Worm (Caenorhabditis elegans) whole organism, young adult: ENCODE results near the gene bas-1.

Experiments used
- B0261.1 ChIP-seq: sonication (generic microtip); optimal IDR thresholded peaks from 2 replicates; lab custom pipeline; 2016; ENCODE audit warnings: mild to moderate bottlenecking, missing genetic modification characterization, moderate library complexity, missing compliant biosample characterization
- C06A6.2 ChIP-seq: fragments of 200-800 bp; sonication (Bioruptor generic); conservative IDR thresholded peaks from 2 replicates; pipeline ENCODE4 v1.3.6; 2022; ENCODE audit warnings: missing genetic modification characterization, missing compliant biosample characterization
- C17E4.6 ChIP-seq: fragments of 200-800 bp; sonication (Bioruptor generic); IDR thresholded peaks from 2 replicates; pipeline ENCODE4 v1.3.6; 2022; ENCODE audit warnings: missing genetic modification reagents, missing genetic modification characterization, missing compliant biosample characterization
- F49E8.2 ChIP-seq: sonication (generic microtip); optimal IDR thresholded peaks from 3 replicates; lab custom pipeline; 2017; ENCODE audit warnings: missing genetic modification characterization, mild to moderate bottlenecking, missing compliant biosample characterization, antibody characterized with exemption, moderate library complexity; ENCODE audit not compliant: insufficient read depth
- K11D2.4 ChIP-seq: fragments of 200-800 bp; sonication (Bioruptor generic); IDR thresholded peaks from 2 replicates; pipeline ENCODE4 v1.3.6; 2022; ENCODE audit warnings: missing genetic modification reagents, missing genetic modification characterization, missing compliant biosample characterization
- T26A5.8 ChIP-seq: sonication (generic microtip); optimal IDR thresholded peaks from 2 replicates; lab custom pipeline; 2016; ENCODE audit warnings: missing genetic modification characterization, missing compliant biosample characterization
- Y79H2A.3 ChIP-seq: fragments of 200-800 bp; sonication (Bioruptor generic); conservative IDR thresholded peaks from 2 replicates; pipeline ENCODE4 v1.3.6; 2022; ENCODE audit warnings: missing genetic modification reagents, missing genetic modification characterization, missing compliant biosample characterization
- Y95B8A.8 ChIP-seq: fragments of 200-800 bp; sonication (Bioruptor generic); IDR thresholded peaks from 2 replicates; pipeline ENCODE4 v1.3.6; 2022; ENCODE audit warnings: missing genetic modification reagents, missing genetic modification characterization, missing compliant biosample characterization
- akir-1 ChIP-seq: fragments of 200-800 bp; sonication (Bioruptor generic); optimal IDR thresholded peaks from 2 replicates; lab custom pipeline; 2018; ENCODE audit warnings: mild to moderate bottlenecking, missing genetic modification characterization, moderate library complexity, missing compliant biosample characterization
- ama-1 ChIP-seq, 3 experiments: fragments of 150-350 bp in 1 of 3; sonication (generic microtip) in 2 of 3; optimal IDR thresholded peaks; 2 replicates each; lab custom pipeline; 2014 to 2018; ENCODE audit warnings: missing biosample characterization in 2 of 3, missing genetic modification characterization in 2 of 3, missing genetic modification reagents in 2 of 3
- aptf-3 ChIP-seq: fragments of 200-800 bp; sonication (Bioruptor generic); IDR thresholded peaks from 2 replicates; pipeline ENCODE4 v1.3.6; 2022; ENCODE audit warnings: missing genetic modification characterization, missing compliant biosample characterization
- attf-6 ChIP-seq: fragments of 200-800 bp; sonication (Bioruptor generic); IDR thresholded peaks from 2 replicates; pipeline ENCODE4 v1.3.6; 2022; ENCODE audit warnings: missing genetic modification reagents, missing genetic modification characterization, missing compliant biosample characterization
- ceh-100 ChIP-seq: fragments of 200-800 bp; sonication (Bioruptor generic); IDR thresholded peaks from 2 replicates; pipeline ENCODE4 v1.3.6; 2022; ENCODE audit warnings: missing genetic modification reagents, missing genetic modification characterization, missing compliant biosample characterization
- ceh-40 ChIP-seq: fragments of 200-800 bp; sonication (Bioruptor generic); IDR thresholded peaks from 2 replicates; pipeline ENCODE4 v1.3.6; 2022; ENCODE audit warnings: missing genetic modification characterization, missing compliant biosample characterization
- ceh-58 ChIP-seq: fragments of 200-800 bp; sonication (Bioruptor generic); IDR thresholded peaks from 2 replicates; pipeline ENCODE4 v1.3.6; 2022; ENCODE audit warnings: missing genetic modification characterization, missing compliant biosample characterization
- ceh-79 ChIP-seq: sonication (generic microtip); optimal IDR thresholded peaks from 2 replicates; lab custom pipeline; 2017; ENCODE audit warnings: mild to moderate bottlenecking, missing genetic modification characterization, missing compliant biosample characterization
- dpl-1 ChIP-seq: fragments of 150-350 bp; optimal IDR thresholded peaks from 2 replicates; lab custom pipeline; 2014; ENCODE audit warnings: missing biosample characterization, missing genetic modification reagents, missing genetic modification characterization
- egl-18 ChIP-seq: fragments of 200-800 bp; sonication (Bioruptor generic); IDR thresholded peaks from 2 replicates; pipeline ENCODE4 v1.3.6; 2022; ENCODE audit warnings: missing genetic modification reagents, missing genetic modification characterization, missing compliant biosample characterization
- ekl-4 ChIP-seq: fragments of 200-800 bp; sonication (Bioruptor generic); IDR thresholded peaks from 2 replicates; pipeline ENCODE4 v1.3.6; 2022; ENCODE audit warnings: missing genetic modification reagents, missing genetic modification characterization, missing compliant biosample characterization
- him-1 ChIP-seq: sonication (generic microtip); optimal IDR thresholded peaks from 2 replicates; lab custom pipeline; 2016; ENCODE audit warnings: missing genotype, missing genetic modification reagents, missing genetic modification characterization, missing compliant biosample characterization
- hlh-12 ChIP-seq: sonication (generic microtip); optimal IDR thresholded peaks from 2 replicates; lab custom pipeline; 2016; ENCODE audit warnings: missing genetic modification characterization, missing compliant biosample characterization
- lag-1 ChIP-seq: fragments of 200-800 bp; sonication (Bioruptor generic); IDR thresholded peaks from 2 replicates; pipeline ENCODE4 v1.3.6; 2022; ENCODE audit warnings: missing genetic modification reagents, missing genetic modification characterization, missing compliant biosample characterization
- lsl-1 ChIP-seq: fragments of 200-800 bp; sonication (Bioruptor generic); optimal IDR thresholded peaks from 2 replicates; lab custom pipeline; 2018; ENCODE audit warnings: mild to moderate bottlenecking, missing genetic modification characterization, moderate library complexity, missing compliant biosample characterization
- madf-3 ChIP-seq: fragments of 200-800 bp; sonication (Bioruptor generic); IDR thresholded peaks from 2 replicates; pipeline ENCODE4 v1.3.6; 2022; ENCODE audit warnings: missing genetic modification reagents, missing genetic modification characterization, missing compliant biosample characterization
- mcd-1 ChIP-seq: fragments of 200-800 bp; sonication (Bioruptor generic); IDR thresholded peaks from 2 replicates; pipeline ENCODE4 v1.3.6; 2022; ENCODE audit warnings: missing genetic modification reagents, missing genetic modification characterization, missing compliant biosample characterization
- mxl-1 ChIP-seq: sonication (generic microtip); optimal IDR thresholded peaks from 2 replicates; lab custom pipeline; 2016; ENCODE audit warnings: missing genetic modification characterization, missing compliant biosample characterization
- nfyb-1 ChIP-seq: fragments of 200-800 bp; sonication (Bioruptor generic); IDR thresholded peaks from 2 replicates; pipeline ENCODE4 v1.3.6; 2022; ENCODE audit warnings: missing genetic modification reagents, missing genetic modification characterization, missing compliant biosample characterization
- nhr-120 ChIP-seq: fragments of 200-800 bp; sonication (Bioruptor generic); IDR thresholded peaks from 2 replicates; pipeline ENCODE4 v1.3.6; 2022; ENCODE audit warnings: missing genetic modification characterization, missing compliant biosample characterization
- nhr-179 ChIP-seq: sonication (generic microtip); optimal IDR thresholded peaks from 2 replicates; lab custom pipeline; 2016; ENCODE audit warnings: mild to moderate bottlenecking, missing genetic modification characterization, missing compliant biosample characterization
- nhr-80 ChIP-seq: sonication (generic microtip); optimal IDR thresholded peaks from 2 replicates; lab custom pipeline; 2016; ENCODE audit warnings: missing genetic modification characterization, missing compliant biosample characterization
- pbrm-1 ChIP-seq: fragments of 200-800 bp; sonication (Bioruptor generic); IDR thresholded peaks from 2 replicates; pipeline ENCODE4 v1.3.6; 2022; ENCODE audit warnings: missing genetic modification reagents, missing genetic modification characterization, missing compliant biosample characterization
- pha-4 ChIP-seq: fragments of 150-350 bp; sonication (generic microtip); optimal IDR thresholded peaks from 2 replicates; lab custom pipeline; 2014; ENCODE audit warnings: missing biosample characterization, missing genetic modification reagents, missing genetic modification characterization
- rcor-1 ChIP-seq: fragments of 200-800 bp; sonication (Bioruptor generic); IDR thresholded peaks from 2 replicates; pipeline ENCODE4 v1.3.6; 2022; ENCODE audit warnings: missing genetic modification reagents, missing genetic modification characterization, missing compliant biosample characterization
- rec-8 ChIP-seq, 2 experiments: sonication (generic microtip); optimal IDR thresholded peaks; 2 replicates each; lab custom pipeline; 2016; ENCODE audit warnings: mild to moderate bottlenecking in 2 of 2, missing genetic modification characterization in 2 of 2, missing genetic modification reagents in 2 of 2, missing genotype in 2 of 2, missing biosample characterization in 1 of 2, missing compliant biosample characterization in 1 of 2, moderate library complexity in 1 of 2
- rpc-1 ChIP-seq, 2 experiments: fragments of 150-350 bp in 1 of 2; sonication (generic microtip) in 1 of 2; optimal IDR thresholded peaks; 2 replicates each; lab custom pipeline; 2014 to 2018; ENCODE audit warnings: missing biosample characterization in 1 of 2, missing genetic modification characterization in 1 of 2, missing genetic modification reagents in 1 of 2, missing genotype in 1 of 2
- snpc-4 ChIP-seq, 5 experiments: fragments of 150-350 bp in 1 of 5; sonication (generic microtip) in 4 of 5; optimal IDR thresholded peaks; 2 replicates each; lab custom pipeline; 2014 to 2018; ENCODE audit warnings: missing genetic modification characterization in 5 of 5, missing biosample characterization in 3 of 5, antibody characterized with exemption in 2 of 5, mild to moderate bottlenecking in 2 of 5, missing compliant biosample characterization in 2 of 5, missing genotype in 2 of 5, moderate library complexity in 2 of 5, missing genetic modification reagents in 1 of 5
- tbp1 ChIP-seq: fragments of 200-800 bp; sonication (Bioruptor generic); optimal IDR thresholded peaks from 2 replicates; lab custom pipeline; 2018; ENCODE audit warnings: mild to moderate bottlenecking, missing genetic modification characterization, missing compliant biosample characterization
- tlf-1 ChIP-seq: fragments of 200-800 bp; sonication (Bioruptor generic); optimal IDR thresholded peaks from 2 replicates; lab custom pipeline; 2018; ENCODE audit warnings: mild to moderate bottlenecking, missing genetic modification characterization, missing compliant biosample characterization
- unc-130 ChIP-seq: sonication (generic microtip); optimal IDR thresholded peaks from 2 replicates; lab custom pipeline; 2016; ENCODE audit warnings: missing genetic modification reagents, missing genetic modification characterization, missing compliant biosample characterization
- ztf-28 ChIP-seq: fragments of 200-800 bp; sonication (Bioruptor generic); IDR thresholded peaks from 2 replicates; pipeline ENCODE4 v1.3.6; 2022; ENCODE audit warnings: missing genetic modification reagents, missing genetic modification characterization, missing compliant biosample characterization

The bas-1 gene

ce11 chrIII:5568679-5569078 lies 43.4 kb upstream of the bas-1 start, which contains the start of gene nspb-12:
Gene nspb-12, minus strand, starts transcription at chrIII:5568779.
- TF ChIP-seq lsl-1 (GFP tag; lab: Kevin White, UChicago) (no peak), unc-130 (GFP tag; lab: Kevin White, UChicago) (no peak), hlh-12 (tag; lab: Kevin White, UChicago) (no peak), rpc-1 (optimal IDR thresholded peaks at IDR 0.05; lab: Kevin White, UChicago) (no peak), rpc-1 (tag; optimal IDR thresholded peaks at IDR 0.05; lab: Kevin White, UChicago) (no peak), mxl-1 (tag; lab: Kevin White, UChicago) (no peak), C17E4.6 (GFP tag; lab: Robert Waterston, UW) (no peak), aptf-3 (GFP tag; lab: Robert Waterston, UW) (no peak), nhr-179 (tag; lab: Kevin White, UChicago) (no peak), ceh-79 (tag; lab: Kevin White, UChicago) (no peak), pha-4 (no peak), ztf-28 (no peak), madf-3 (no peak)

- TF ChIP-seq ceh-100 (GFP tag; lab: Robert Waterston, UW): no peak
- no peak for TF ChIP-seq F49E8.2 (tag; lab: Kevin White, UChicago)
- no peak for TF ChIP-seq akir-1
- TF ChIP-seq ceh-79 (tag; lab: Kevin White, UChicago): no peak
- TF ChIP-seq rcor-1 (GFP tag; lab: Robert Waterston, UW): no peak
- TF ChIP-seq K11D2.4 (GFP tag; lab: Robert Waterston, UW): no peak
- TF ChIP-seq Y79H2A.3 (GFP tag; lab: Robert Waterston, UW): no peak
- no peak for TF ChIP-seq C06A6.2 (GFP tag; lab: Robert Waterston, UW)
- no peak for TF ChIP-seq dpl-1
- TF ChIP-seq pbrm-1 (GFP tag; lab: Robert Waterston, UW): no peak
- no peak for TF ChIP-seq ama-1 (optimal IDR thresholded peaks at IDR 0.05; lab: Kevin White, UChicago)
- TF ChIP-seq ama-1 (GFP tag; optimal IDR thresholded peaks at IDR 0.05; lab: Kevin White, UChicago): no peak
- TF ChIP-seq nfyb-1: no peak
- TF ChIP-seq, all 124 proteins: peak for 0
These were observed 41.1 kb upstream of the bas-1 start for ce11 chrIII:5570814-5571443.

ce11 chrIII:5572806-5573205 lies 39.3 kb upstream of the bas-1 start:
- no peak for TF ChIP-seq nhr-80 (tag; lab: Kevin White, UChicago)
- no peak for TF ChIP-seq nhr-120 (GFP tag; lab: Robert Waterston, UW)
- TF ChIP-seq tbp1 (GFP tag; lab: Kevin White, UChicago): no peak
- no peak for TF ChIP-seq snpc-4 (GFP tag; optimal IDR thresholded peaks at IDR 0.05; lab: Kevin White, UChicago)
- no peak for TF ChIP-seq snpc-4 (tag; optimal IDR thresholded peaks at IDR 0.05; lab: Kevin White, UChicago)
- TF ChIP-seq attf-6: no peak
- TF ChIP-seq ekl-4 (GFP tag; lab: Robert Waterston, UW): no peak
- no peak for TF ChIP-seq him-1 (tag; lab: Kevin White, UChicago)

- TF ChIP-seq ztf-28: no peak
- no peak for TF ChIP-seq tlf-1 (GFP tag; lab: Kevin White, UChicago)
- TF ChIP-seq Y95B8A.8 (GFP tag; lab: Robert Waterston, UW): no peak
- TF ChIP-seq ceh-58 (GFP tag; lab: Robert Waterston, UW): no peak
- TF ChIP-seq ceh-40 (GFP tag; lab: Robert Waterston, UW): no peak
- no peak for TF ChIP-seq attf-6
- no peak for TF ChIP-seq egl-18 (GFP tag; lab: Robert Waterston, UW)
- no peak for TF ChIP-seq B0261.1 (tag; lab: Kevin White, UChicago)
- no peak for TF ChIP-seq mcd-1 (GFP tag; lab: Robert Waterston, UW)
- TF ChIP-seq T26A5.8 (tag; lab: Kevin White, UChicago): no peak
- no peak for TF ChIP-seq pha-4
- TF ChIP-seq rec-8 (tag; optimal IDR thresholded peaks at IDR 0.05; lab: Kevin White, UChicago): no peak
- TF ChIP-seq lag-1: no peak
These were observed 38.4 kb upstream of the bas-1 start, which contains the start of gene molo-1 for ce11 chrIII:5573694-5574093. Gene molo-1, plus strand, starts transcription at chrIII:5573994.
